Fruit fly (Drosophila melanogaster) whole organism, wandering third instar larva: ENCODE results near the gene CG43085.

Experiments
- Abd-B ChIP-seq: fragments of >200 bp; optimal IDR thresholded peaks from 2 replicates; lab custom pipeline; 2017; ENCODE audit warnings: missing biosample characterization, missing genetic modification characterization
- Hr78 ChIP-seq: fragments of >200 bp; optimal IDR thresholded peaks from 2 replicates; lab custom pipeline; 2017; ENCODE audit warnings: missing biosample characterization, missing genetic modification characterization
- Rel ChIP-seq, 2 experiments: fragments of 200-800 bp; sonication (Bioruptor generic) in 1 of 2; optimal IDR thresholded peaks; 2 replicates in 1 of 2; 3 replicates in 1 of 2; lab custom pipeline; 2016 to 2019; ENCODE audit warnings: mild to moderate bottlenecking in 2 of 2, missing biosample characterization in 2 of 2, missing genetic modification characterization in 2 of 2, moderate library complexity in 1 of 2
- br ChIP-seq: fragments of 200-800 bp; sonication (Bioruptor generic); optimal IDR thresholded peaks from 2 replicates; lab custom pipeline; 2016; ENCODE audit warnings: missing biosample characterization, missing genetic modification characterization
- brk ChIP-seq: fragments of 200-800 bp; sonication (Bioruptor generic); optimal IDR thresholded peaks from 2 replicates; lab custom pipeline; 2016; ENCODE audit warnings: missing biosample characterization, mild to moderate bottlenecking, missing genetic modification characterization
- h ChIP-seq: fragments of 200-800 bp; sonication (Bioruptor generic); optimal IDR thresholded peaks from 3 replicates; lab custom pipeline; 2016; ENCODE audit warnings: missing biosample characterization, mild to moderate bottlenecking, missing genetic modification characterization
- sv ChIP-seq: fragments of 200-800 bp; sonication (Bioruptor generic); optimal IDR thresholded peaks from 3 replicates; lab custom pipeline; 2016; ENCODE audit warnings: missing biosample characterization, missing genetic modification characterization

DNA sequence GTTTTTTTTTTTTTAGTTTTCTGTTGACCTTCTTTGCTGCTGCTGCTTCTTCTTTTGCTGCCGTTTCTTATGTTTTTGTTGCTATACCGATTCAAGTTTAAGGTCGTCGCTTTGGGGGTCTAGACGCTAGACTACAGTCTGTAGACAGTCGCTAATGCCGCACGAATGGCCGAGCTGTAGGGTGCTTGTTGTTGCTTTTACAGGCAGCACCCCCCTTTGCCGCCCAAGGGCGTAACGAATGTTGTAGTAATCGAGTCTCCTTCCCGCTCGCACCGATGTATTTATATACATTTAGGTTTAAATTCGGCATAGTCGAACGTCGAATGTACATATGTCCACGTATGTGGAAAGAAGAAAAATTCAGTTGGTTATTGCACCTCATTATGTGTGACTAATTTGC, 41.6 kb downstream of the CG43085 start:
- no peak for TF ChIP-seq sv (GFP tag; lab: Kevin White, UChicago)
- no peak for TF ChIP-seq br
- no peak for TF ChIP-seq Rel (GFP tag; optimal IDR thresholded peaks at IDR 0.05; lab: Kevin White, UChicago)
- TF ChIP-seq Rel (tag; optimal IDR thresholded peaks at IDR 0.05; lab: Kevin White, UChicago), result no peak
- TF ChIP-seq h, result no peak
- TF ChIP-seq Hr78 (GFP tag; lab: Kevin White, UChicago), result no peak
- TF ChIP-seq brk, result no peak
- TF ChIP-seq Abd-B, result no peak
